Worm (Caenorhabditis elegans): ENCODE results near the gene nlp-70.

DNA sequence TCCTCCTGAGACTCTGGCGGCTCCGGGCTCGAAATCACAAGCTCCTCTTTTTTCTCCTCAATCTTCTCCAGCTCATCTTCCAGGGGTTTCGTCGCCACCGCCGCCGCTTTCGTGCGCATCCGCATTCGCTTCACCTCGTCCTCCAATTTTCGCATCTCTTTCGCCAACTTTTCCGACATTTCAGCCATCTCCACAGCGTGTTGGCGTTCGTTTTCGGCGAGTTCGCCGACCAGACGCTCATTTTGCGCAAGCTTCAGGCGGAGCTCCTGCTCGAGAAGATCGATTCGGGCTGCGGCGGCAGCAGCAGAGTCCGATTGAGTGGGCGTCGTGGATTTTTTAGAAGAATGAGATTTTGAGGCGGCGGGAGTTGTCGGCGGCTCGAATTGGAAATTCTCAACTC, 30.5 kb upstream of the nlp-70 start:
- no peak for TF ChIP-seq pha-4 (tag; optimal IDR thresholded peaks at IDR 0.05)
- TF ChIP-seq R02D3.7 (tag; optimal IDR thresholded peaks at IDR 0.05) = no peak
- TF ChIP-seq unc-62 (GFP tag; optimal IDR thresholded peaks at IDR 0.05) = no peak
